Worm (Caenorhabditis elegans): ENCODE measurements around the gene Y45G5AM.5.

ce11 chrV:4181727-4182126 is 21.5 kb downstream of the Y45G5AM.5 start:
- TF ChIP-seq gei-8 (GFP tag; optimal IDR thresholded peaks at IDR 0.05): no peak
- TF ChIP-seq ama-1 (optimal IDR thresholded peaks at IDR 0.05): no peak
- no peak for TF ChIP-seq nhr-6 (tag; optimal IDR thresholded peaks at IDR 0.05)
- no peak for TF ChIP-seq hmg-1.1 (GFP tag; IDR thresholded peaks at IDR 0.05)
- TF ChIP-seq skn-1 (tag; optimal IDR thresholded peaks at IDR 0.05): no peak
- no peak for TF ChIP-seq ZK546.5 (tag; optimal IDR thresholded peaks at IDR 0.05)
- no peak for TF ChIP-seq saeg-2 (GFP tag; IDR thresholded peaks at IDR 0.05)
- no peak for TF ChIP-seq pqm-1 (tag; optimal IDR thresholded peaks at IDR 0.05)
- no peak for TF ChIP-seq aly-2 (tag; optimal IDR thresholded peaks at IDR 0.05)
- TF ChIP-seq nhr-42 (GFP tag; IDR thresholded peaks at IDR 0.05): no peak
